Worm (Caenorhabditis elegans) whole organism, L1 larva: ENCODE measurements around the gene Y7A5A.20.

Source experiments
- C34B4.2 ChIP-seq: sonication (generic microtip); optimal IDR thresholded peaks from 2 replicates; lab custom pipeline; 2017; ENCODE audit warnings: mild to moderate bottlenecking, missing genetic modification characterization, missing compliant biosample characterization
- alr-1 ChIP-seq: fragments of 200-800 bp; sonication (Bioruptor generic); optimal IDR thresholded peaks from 2 replicates; lab custom pipeline; 2018; ENCODE audit warnings: borderline replicate concordance, mild to moderate bottlenecking, missing genetic modification characterization, missing compliant biosample characterization
- dpl-1 ChIP-seq, 3 experiments: fragments of 150-350 bp in 2 of 3; sonication (generic microtip) in 1 of 3; optimal IDR thresholded peaks; 2 replicates each; lab custom pipeline; 2014 to 2017; ENCODE audit warnings: missing biosample characterization in 3 of 3, missing genetic modification characterization in 3 of 3, missing genetic modification reagents in 3 of 3
- efl-3 ChIP-seq: fragments of 200-800 bp; sonication (Bioruptor generic); optimal IDR thresholded peaks from 2 replicates; lab custom pipeline; 2018; ENCODE audit warnings: mild to moderate bottlenecking, missing genetic modification characterization, missing compliant biosample characterization
- egl-27 ChIP-seq, 2 experiments: fragments of 150-350 bp in 1 of 2; sonication (generic microtip); optimal IDR thresholded peaks; 3 replicates each; lab custom pipeline; 2017 to 2018; ENCODE audit warnings: missing biosample characterization in 2 of 2, missing genetic modification characterization in 2 of 2, missing genetic modification reagents in 2 of 2
- ets-5 ChIP-seq: fragments of 200-800 bp; sonication (Bioruptor generic); IDR thresholded peaks from 2 replicates; pipeline ENCODE4 v1.3.6; 2022; ENCODE audit warnings: missing genetic modification characterization, missing compliant biosample characterization
- fkh-10 ChIP-seq: sonication (generic microtip); optimal IDR thresholded peaks from 2 replicates; lab custom pipeline; 2017; ENCODE audit warnings: missing biosample characterization, missing genetic modification reagents, missing genetic modification characterization
- fkh-8 ChIP-seq: sonication (generic microtip); optimal IDR thresholded peaks from 2 replicates; lab custom pipeline; 2016; ENCODE audit warnings: mild to moderate bottlenecking, missing genetic modification characterization, missing compliant biosample characterization
- fos-1 ChIP-seq: fragments of 150-350 bp; optimal IDR thresholded peaks from 2 replicates; lab custom pipeline; 2014; ENCODE audit warnings: missing biosample characterization, missing genetic modification characterization
- hlh-17 ChIP-seq: fragments of 200-800 bp; sonication (Bioruptor generic); optimal IDR thresholded peaks from 2 replicates; lab custom pipeline; 2018; ENCODE audit warnings: missing genetic modification characterization, mild to moderate bottlenecking, missing compliant biosample characterization, moderate library complexity, borderline replicate concordance
- isw-1 ChIP-seq: fragments of 200-800 bp; sonication (Bioruptor generic); IDR thresholded peaks from 2 replicates; pipeline ENCODE4 v1.3.6; 2022; ENCODE audit warnings: missing genetic modification characterization, missing compliant biosample characterization
- jun-1 ChIP-seq: fragments of 150-350 bp; optimal IDR thresholded peaks from 2 replicates; lab custom pipeline; 2014; ENCODE audit warnings: missing biosample characterization, missing genetic modification reagents, missing genetic modification characterization
- lin-14 ChIP-seq: fragments of 200-800 bp; sonication (Bioruptor generic); optimal IDR thresholded peaks from 2 replicates; lab custom pipeline; 2018; ENCODE audit warnings: mild to moderate bottlenecking, missing genetic modification characterization, moderate library complexity, missing compliant biosample characterization
- lin-39 ChIP-seq: fragments of 150-350 bp; optimal IDR thresholded peaks from 2 replicates; lab custom pipeline; 2014; ENCODE audit warnings: missing biosample characterization, missing genetic modification reagents, missing genetic modification characterization
- lir-3 ChIP-seq: sonication (generic microtip); optimal IDR thresholded peaks from 2 replicates; lab custom pipeline; 2016; ENCODE audit warnings: mild to moderate bottlenecking, missing genetic modification characterization, moderate library complexity, missing compliant biosample characterization; ENCODE audit not compliant: poor library complexity
- mab-9 ChIP-seq: fragments of 200-800 bp; sonication (Bioruptor generic); IDR thresholded peaks from 2 replicates; pipeline ENCODE4 v1.3.6; 2022; ENCODE audit warnings: missing genetic modification reagents, missing genetic modification characterization, missing compliant biosample characterization
- mdl-1 ChIP-seq, 2 experiments: fragments of 150-350 bp; optimal IDR thresholded peaks; 2 replicates each; lab custom pipeline; 2014 to 2017; ENCODE audit warnings: missing biosample characterization in 2 of 2, missing genetic modification characterization in 2 of 2, inconsistent platforms in 1 of 2
- mep-1 ChIP-seq: fragments of 150-350 bp; optimal IDR thresholded peaks from 2 replicates; lab custom pipeline; 2014; ENCODE audit warnings: missing biosample characterization, missing genetic modification characterization
- nhr-11 ChIP-seq: fragments of 150-350 bp; optimal IDR thresholded peaks from 2 replicates; lab custom pipeline; 2014; ENCODE audit warnings: missing biosample characterization, missing genetic modification characterization
- nhr-20 ChIP-seq: sonication (generic microtip); optimal IDR thresholded peaks from 2 replicates; lab custom pipeline; 2016; ENCODE audit warnings: mild to moderate bottlenecking, missing genetic modification characterization, missing compliant biosample characterization
- nhr-71 ChIP-seq: sonication (generic microtip); optimal IDR thresholded peaks from 2 replicates; lab custom pipeline; 2016; ENCODE audit warnings: mild to moderate bottlenecking, missing genetic modification characterization, moderate library complexity, missing compliant biosample characterization
- nhr-76 ChIP-seq: sonication (generic microtip); optimal IDR thresholded peaks from 2 replicates; lab custom pipeline; 2017; ENCODE audit warnings: missing biosample characterization, missing genetic modification characterization
- nhr-77 ChIP-seq: fragments of 150-350 bp; optimal IDR thresholded peaks from 2 replicates; lab custom pipeline; 2014; ENCODE audit warnings: missing biosample characterization, missing genetic modification characterization
- nhr-84 ChIP-seq: sonication (generic microtip); optimal IDR thresholded peaks from 2 replicates; lab custom pipeline; 2017; ENCODE audit warnings: missing biosample characterization, missing genetic modification characterization
- pax-3 ChIP-seq: fragments of 200-800 bp; sonication (Bioruptor generic); optimal IDR thresholded peaks from 2 replicates; lab custom pipeline; 2018; ENCODE audit warnings: mild to moderate bottlenecking, missing genetic modification characterization, moderate library complexity, missing compliant biosample characterization
- skn-1 ChIP-seq: fragments of 150-350 bp; optimal IDR thresholded peaks from 2 replicates; lab custom pipeline; 2014; ENCODE audit warnings: missing biosample characterization, missing genetic modification characterization
- sox-4 ChIP-seq: sonication (generic microtip); optimal IDR thresholded peaks from 2 replicates; lab custom pipeline; 2016; ENCODE audit warnings: missing genetic modification characterization, missing compliant biosample characterization
- sptf-1 ChIP-seq: fragments of 150-350 bp; optimal IDR thresholded peaks from 2 replicates; lab custom pipeline; 2014; ENCODE audit warnings: missing biosample characterization, missing genetic modification characterization
- tbx-2 ChIP-seq: sonication (generic microtip); optimal IDR thresholded peaks from 2 replicates; lab custom pipeline; 2016; ENCODE audit warnings: missing genetic modification characterization, missing compliant biosample characterization
- unc-130 ChIP-seq: fragments of 150-350 bp; optimal IDR thresholded peaks from 2 replicates; lab custom pipeline; 2017; ENCODE audit warnings: missing biosample characterization, missing genetic modification characterization, inconsistent platforms
- unc-30 ChIP-seq: sonication (generic microtip); optimal IDR thresholded peaks from 2 replicates; lab custom pipeline; 2017; ENCODE audit warnings: missing biosample characterization, missing genetic modification characterization
- unc-62 ChIP-seq: fragments of 150-350 bp; optimal IDR thresholded peaks from 2 replicates; lab custom pipeline; 2014; ENCODE audit warnings: missing biosample characterization, missing genetic modification reagents, missing genetic modification characterization
- unc-86 ChIP-seq: sonication (generic microtip); optimal IDR thresholded peaks from 2 replicates; lab custom pipeline; 2016; ENCODE audit warnings: missing genetic modification characterization, missing compliant biosample characterization
- vab-15 ChIP-seq: sonication (generic microtip); optimal IDR thresholded peaks from 2 replicates; lab custom pipeline; 2017; ENCODE audit warnings: missing genotype, mild to moderate bottlenecking, missing genetic modification characterization, missing compliant biosample characterization
- xbp-1 ChIP-seq: sonication (generic microtip); optimal IDR thresholded peaks from 2 replicates; lab custom pipeline; 2016; ENCODE audit warnings: missing genetic modification characterization, missing compliant biosample characterization
- zag-1 ChIP-seq: fragments of 150-350 bp; optimal IDR thresholded peaks from 2 replicates; lab custom pipeline; 2014; ENCODE audit warnings: missing biosample characterization, missing genetic modification characterization
- zip-4 ChIP-seq: fragments of 200-800 bp; sonication (Bioruptor generic); optimal IDR thresholded peaks from 2 replicates; lab custom pipeline; 2018; ENCODE audit warnings: mild to moderate bottlenecking, missing genetic modification characterization, moderate library complexity, missing compliant biosample characterization

Y7A5A.20 gene

ce11 chrX:15822197-15822596 is 6.0 kb upstream of the Y7A5A.20 start, which contains the start of gene Y7A5A.8:
Gene Y7A5A.8 (plus strand): TSS chrX:15822497.
- no peak for TF ChIP-seq nhr-11 (tag; lab: Kevin White, UChicago)
- no peak for TF ChIP-seq tbx-2 (tag; lab: Kevin White, UChicago)
- TF ChIP-seq zip-4 (GFP tag; lab: Kevin White, UChicago), result no peak
- TF ChIP-seq lin-39, result no peak
- no peak for TF ChIP-seq skn-1 (tag; lab: Kevin White, UChicago)
- no peak for TF ChIP-seq vab-15 (tag; lab: Kevin White, UChicago)
- TF ChIP-seq lin-14 (GFP tag; lab: Kevin White, UChicago), result no peak
- no peak for TF ChIP-seq nhr-77 (tag; lab: Kevin White, UChicago)
- TF ChIP-seq hlh-17 (GFP tag; lab: Kevin White, UChicago), result no peak
- TF ChIP-seq nhr-20 (tag; lab: Kevin White, UChicago), result no peak
- TF ChIP-seq dpl-1 (GFP tag; optimal IDR thresholded peaks at IDR 0.05; lab: Kevin White, UChicago), result no peak
- no peak for TF ChIP-seq nhr-71 (tag; lab: Kevin White, UChicago)
- TF ChIP-seq mab-9, result no peak
- TF ChIP-seq C34B4.2 (tag; lab: Kevin White, UChicago), result no peak
- TF ChIP-seq, all 84 proteins: peak for 0

- no peak for TF ChIP-seq ets-5 (GFP tag; lab: Robert Waterston, UW)
- TF ChIP-seq unc-30 (tag; lab: Kevin White, UChicago), result no peak
- no peak for TF ChIP-seq nhr-20 (tag; lab: Kevin White, UChicago)
- no peak for TF ChIP-seq fkh-10 (GFP tag; lab: Kevin White, UChicago)
- no peak for TF ChIP-seq zag-1 (tag; lab: Kevin White, UChicago)
- TF ChIP-seq lin-14 (GFP tag; lab: Kevin White, UChicago), result no peak
- no peak for TF ChIP-seq xbp-1
- no peak for TF ChIP-seq jun-1 (tag; lab: Kevin White, UChicago)
- TF ChIP-seq unc-86, result no peak
- TF ChIP-seq pax-3 (tag; lab: Kevin White, UChicago), result no peak
- no peak for TF ChIP-seq sptf-1 (tag; lab: Kevin White, UChicago)
- no peak for TF ChIP-seq nhr-77 (tag; lab: Kevin White, UChicago)
Measured at ce11 chrX:15826866-15827265, 1.3 kb upstream of the Y7A5A.20 start, which contains the start of gene Y7A5A.9. Gene Y7A5A.9 (plus strand): TSS chrX:15827166.

- no peak for TF ChIP-seq hlh-17 (GFP tag; lab: Kevin White, UChicago)
- TF ChIP-seq unc-62 (GFP tag; lab: Kevin White, UChicago), result no peak
- TF ChIP-seq zag-1 (tag; lab: Kevin White, UChicago), result no peak
- TF ChIP-seq fkh-8, result no peak
- TF ChIP-seq mep-1, result no peak
- TF ChIP-seq nhr-84 (tag; lab: Kevin White, UChicago), result no peak
- TF ChIP-seq efl-3, result no peak
- no peak for TF ChIP-seq mdl-1 (tag; optimal IDR thresholded peaks at IDR 0.05; lab: Kevin White, UChicago)
- no peak for TF ChIP-seq nhr-11 (tag; lab: Kevin White, UChicago)
- no peak for TF ChIP-seq nhr-76
- no peak for TF ChIP-seq sox-4
- no peak for TF ChIP-seq lin-14 (GFP tag; lab: Kevin White, UChicago)
- TF ChIP-seq isw-1, result no peak
- no peak for TF ChIP-seq alr-1 (tag; lab: Kevin White, UChicago)
- no peak for TF ChIP-seq lir-3 (tag; lab: Kevin White, UChicago)
- TF ChIP-seq unc-130 (tag; lab: Kevin White, UChicago), result no peak
- TF ChIP-seq egl-27 (tag; optimal IDR thresholded peaks at IDR 0.05; lab: Kevin White, UChicago), result no peak
- no peak for TF ChIP-seq fos-1 (tag; lab: Kevin White, UChicago)
- TF ChIP-seq zip-4 (GFP tag; lab: Kevin White, UChicago), result no peak
Measured at ce11 chrX:15831537-15831936, 3.4 kb downstream of the Y7A5A.20 start.
